Worm (Caenorhabditis elegans) whole organism, mixed stage, embryonic: Measurements from ENCODE around the gene nspc-1.
"Not testable (repeated sequence)": the region's sequence is repeated elsewhere in the genome, so short reads cannot be mapped to it uniquely, and the experiment has no call there.

Experiments
- M03D4.4 ChIP-seq: sonication (generic microtip); optimal IDR thresholded peaks from 2 replicates; lab custom pipeline; 2017; ENCODE audit warnings: mild to moderate bottlenecking, missing genetic modification characterization, missing compliant biosample characterization
- bed-3 ChIP-seq: fragments of 200-800 bp; sonication (Bioruptor generic); optimal IDR thresholded peaks from 3 replicates; lab custom pipeline; 2018; ENCODE audit warnings: mild to moderate bottlenecking, missing genetic modification characterization, moderate library complexity, missing compliant biosample characterization
- blmp-1 ChIP-seq: fragments of 150-350 bp; optimal IDR thresholded peaks from 2 replicates; lab custom pipeline; 2014; ENCODE audit warnings: missing biosample characterization, missing genetic modification characterization
- ceh-39 ChIP-seq: fragments of 150-350 bp; optimal IDR thresholded peaks from 2 replicates; lab custom pipeline; 2014; ENCODE audit warnings: missing biosample characterization, missing genetic modification characterization
- ceh-43 ChIP-seq: fragments of 200-800 bp; sonication (Bioruptor generic); optimal IDR thresholded peaks from 2 replicates; lab custom pipeline; 2018; ENCODE audit warnings: mild to moderate bottlenecking, missing genetic modification characterization, moderate library complexity, missing compliant biosample characterization
- ceh-83 ChIP-seq: fragments of 200-800 bp; sonication (Bioruptor generic); optimal IDR thresholded peaks from 2 replicates; lab custom pipeline; 2018; ENCODE audit warnings: mild to moderate bottlenecking, missing genetic modification characterization, missing compliant biosample characterization
- ces-1 ChIP-seq: fragments of 150-350 bp; optimal IDR thresholded peaks from 2 replicates; lab custom pipeline; 2014; ENCODE audit warnings: missing biosample characterization, missing genetic modification reagents, missing genetic modification characterization
- cnd-1 ChIP-seq: fragments of 200-800 bp; sonication (Bioruptor generic); optimal IDR thresholded peaks from 2 replicates; lab custom pipeline; 2018; ENCODE audit warnings: mild to moderate bottlenecking, missing genetic modification characterization, missing compliant biosample characterization
- drap-1 ChIP-seq: fragments of 200-800 bp; sonication (Bioruptor generic); optimal IDR thresholded peaks from 3 replicates; lab custom pipeline; 2018; ENCODE audit warnings: mild to moderate bottlenecking, missing genetic modification characterization, missing compliant biosample characterization
- elt-3 ChIP-seq: fragments of 150-350 bp; optimal IDR thresholded peaks from 2 replicates; lab custom pipeline; 2014; ENCODE audit warnings: missing biosample characterization, missing genetic modification characterization
- flh-1 ChIP-seq: fragments of 200-800 bp; sonication (Bioruptor generic); optimal IDR thresholded peaks from 2 replicates; lab custom pipeline; 2018; ENCODE audit warnings: mild to moderate bottlenecking, missing genetic modification characterization, moderate library complexity, missing compliant biosample characterization
- hlh-1 ChIP-seq: fragments of 150-350 bp; optimal IDR thresholded peaks from 2 replicates; lab custom pipeline; 2014; ENCODE audit warnings: missing biosample characterization, missing genetic modification reagents, missing genetic modification characterization
- lin-13 ChIP-seq: fragments of 150-350 bp; optimal IDR thresholded peaks from 2 replicates; lab custom pipeline; 2014; ENCODE audit warnings: missing biosample characterization, missing genetic modification characterization
- lin-32 ChIP-seq: fragments of 200-800 bp; sonication (Bioruptor generic); optimal IDR thresholded peaks from 2 replicates; lab custom pipeline; 2018; ENCODE audit warnings: mild to moderate bottlenecking, missing genetic modification characterization, missing compliant biosample characterization
- mab-5 ChIP-seq: fragments of 150-350 bp; optimal IDR thresholded peaks from 2 replicates; lab custom pipeline; 2014; ENCODE audit warnings: missing biosample characterization, missing genetic modification characterization
- mep-1 ChIP-seq: fragments of 150-350 bp; optimal IDR thresholded peaks from 2 replicates; lab custom pipeline; 2017; ENCODE audit warnings: missing biosample characterization, missing genetic modification reagents, missing genetic modification characterization, inconsistent platforms
- mls-2 ChIP-seq: sonication (generic microtip); optimal IDR thresholded peaks from 2 replicates; lab custom pipeline; 2016; ENCODE audit warnings: mild to moderate bottlenecking, missing genetic modification characterization, moderate library complexity, missing compliant biosample characterization
- nhr-12 ChIP-seq: fragments of 150-350 bp; optimal IDR thresholded peaks from 2 replicates; lab custom pipeline; 2014; ENCODE audit warnings: missing biosample characterization, missing genetic modification characterization
- nhr-2 ChIP-seq: fragments of 150-350 bp; optimal IDR thresholded peaks from 2 replicates; lab custom pipeline; 2014; ENCODE audit warnings: missing biosample characterization, missing genetic modification characterization
- nhr-237 ChIP-seq: fragments of 150-350 bp; optimal IDR thresholded peaks from 2 replicates; lab custom pipeline; 2014; ENCODE audit warnings: missing biosample characterization, missing genetic modification characterization
- nhr-28 ChIP-seq: fragments of 150-350 bp; optimal IDR thresholded peaks from 2 replicates; lab custom pipeline; 2014; ENCODE audit warnings: missing biosample characterization, missing genetic modification characterization
- nhr-76 ChIP-seq: sonication (generic microtip); optimal IDR thresholded peaks from 2 replicates; lab custom pipeline; 2017; ENCODE audit warnings: missing biosample characterization, missing genetic modification characterization
- pha-4 ChIP-seq: fragments of 150-350 bp; optimal IDR thresholded peaks from 2 replicates; lab custom pipeline; 2018; ENCODE audit warnings: missing biosample characterization, missing genetic modification reagents, missing genetic modification characterization
- sem-2 ChIP-seq: fragments of 200-800 bp; sonication (Bioruptor generic); optimal IDR thresholded peaks from 2 replicates; lab custom pipeline; 2018; ENCODE audit warnings: mild to moderate bottlenecking, missing genetic modification characterization, missing compliant biosample characterization
- snpc-4 ChIP-seq: fragments of 150-350 bp; optimal IDR thresholded peaks from 2 replicates; lab custom pipeline; 2014; ENCODE audit warnings: missing biosample characterization, missing genetic modification characterization
- sptf-1 ChIP-seq: sonication (generic microtip); optimal IDR thresholded peaks from 2 replicates; lab custom pipeline; 2017; ENCODE audit warnings: mild to moderate bottlenecking, missing genetic modification characterization, moderate library complexity, missing compliant biosample characterization
- tbx-8 ChIP-seq: fragments of 200-800 bp; sonication (Bioruptor generic); optimal IDR thresholded peaks from 2 replicates; lab custom pipeline; 2018; ENCODE audit warnings: mild to moderate bottlenecking, missing genetic modification characterization, moderate library complexity, missing compliant biosample characterization
- unc-120 ChIP-seq: sonication (generic microtip); optimal IDR thresholded peaks from 2 replicates; lab custom pipeline; 2017; ENCODE audit warnings: missing genetic modification characterization, missing compliant biosample characterization; ENCODE audit not compliant: poor library complexity, severe bottlenecking
- unc-39 ChIP-seq: fragments of 150-350 bp; optimal IDR thresholded peaks from 2 replicates; lab custom pipeline; 2014; ENCODE audit warnings: missing biosample characterization, missing genetic modification characterization
- unc-62 ChIP-seq: fragments of 150-350 bp; optimal IDR thresholded peaks from 2 replicates; lab custom pipeline; 2014; ENCODE audit warnings: missing biosample characterization, missing genetic modification reagents, missing genetic modification characterization
- zip-8 ChIP-seq: fragments of 150-350 bp; optimal IDR thresholded peaks from 2 replicates; lab custom pipeline; 2014; ENCODE audit warnings: missing biosample characterization, missing genetic modification characterization
- ztf-11 ChIP-seq: fragments of 150-350 bp; optimal IDR thresholded peaks from 2 replicates; lab custom pipeline; 2014; ENCODE audit warnings: missing biosample characterization, missing genetic modification characterization

Gene nspc-1

DNA sequence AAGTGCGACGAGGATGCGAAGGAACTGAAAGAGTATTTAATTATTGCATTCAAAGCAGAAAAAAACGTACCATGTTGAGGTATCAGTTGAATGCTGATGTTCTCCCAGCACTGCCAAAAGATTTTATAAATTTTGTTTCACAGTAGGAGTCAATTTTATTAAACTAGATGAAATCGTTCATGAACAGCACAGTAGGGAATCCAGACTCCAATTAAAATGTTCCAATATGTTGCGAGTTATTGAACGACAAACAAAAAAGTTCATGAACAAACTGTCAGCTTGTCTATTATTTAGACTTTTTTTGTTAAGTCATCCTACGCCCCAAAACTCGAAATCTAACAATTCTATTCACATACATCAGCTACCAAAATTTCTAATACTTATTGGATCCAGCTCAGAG, at the start of gene nspc-1:
TSS of gene nspc-1 (minus strand) at position 101 of the 400 bp plus-strand sequence.
- not testable (repeated sequence) for TF ChIP-seq sem-2; mab-5 (tag; lab: Kevin White, UChicago); elt-3 (tag; lab: Kevin White, UChicago)

DNA sequence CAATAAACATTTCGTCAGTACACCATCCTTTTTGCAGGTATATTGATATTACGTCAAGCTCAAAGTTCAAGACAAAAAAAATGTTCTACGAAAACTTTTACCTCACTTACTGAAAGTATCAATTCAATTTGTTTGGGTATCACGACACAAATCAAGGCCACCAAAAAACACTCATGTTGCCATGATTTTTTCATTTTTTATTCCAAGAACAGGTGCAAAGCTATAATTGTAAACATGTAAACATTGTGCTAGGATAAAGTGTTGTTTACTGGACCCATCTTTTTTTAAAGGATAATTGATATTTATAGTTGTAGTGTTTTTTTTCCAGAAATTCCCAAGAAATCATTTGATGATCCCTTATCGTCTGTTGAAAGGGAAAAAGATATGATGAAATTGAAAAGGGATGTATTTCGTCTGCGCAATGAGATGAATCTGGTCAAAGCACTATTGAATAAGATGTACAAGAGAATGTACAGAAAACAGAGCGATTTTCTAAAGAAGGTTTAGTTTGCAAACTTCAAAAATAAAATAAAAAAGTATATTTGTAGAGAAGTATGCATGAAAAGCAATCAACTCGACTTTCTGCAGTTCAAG, 48.0 kb upstream of the nspc-1 start:
- TF ChIP-seq unc-120 (tag; lab: Kevin White, UChicago) (no peak), ztf-11 (tag; lab: Kevin White, UChicago) (no peak), nhr-76 (tag; lab: Kevin White, UChicago) (no peak), zip-8 (tag; lab: Kevin White, UChicago) (no peak), mep-1 (tag; lab: Kevin White, UChicago) (no peak), nhr-28 (no peak), sem-2 (no peak), sptf-1 (tag; lab: Kevin White, UChicago) (no peak), bed-3 (GFP tag; lab: Kevin White, UChicago) (no peak), ceh-43 (GFP tag; lab: Kevin White, UChicago) (no peak), flh-1 (GFP tag; lab: Kevin White, UChicago) (no peak), nhr-237 (tag; lab: Kevin White, UChicago) (no peak), drap-1 (GFP tag; lab: Kevin White, UChicago) (no peak), snpc-4 (tag; lab: Kevin White, UChicago) (no peak), blmp-1 (no peak), ces-1 (GFP tag; lab: Kevin White, UChicago) (no peak), M03D4.4 (no peak), mab-5 (tag; lab: Kevin White, UChicago) (no peak), unc-39 (no peak), lin-32 (GFP tag; lab: Kevin White, UChicago) (no peak)

DNA sequence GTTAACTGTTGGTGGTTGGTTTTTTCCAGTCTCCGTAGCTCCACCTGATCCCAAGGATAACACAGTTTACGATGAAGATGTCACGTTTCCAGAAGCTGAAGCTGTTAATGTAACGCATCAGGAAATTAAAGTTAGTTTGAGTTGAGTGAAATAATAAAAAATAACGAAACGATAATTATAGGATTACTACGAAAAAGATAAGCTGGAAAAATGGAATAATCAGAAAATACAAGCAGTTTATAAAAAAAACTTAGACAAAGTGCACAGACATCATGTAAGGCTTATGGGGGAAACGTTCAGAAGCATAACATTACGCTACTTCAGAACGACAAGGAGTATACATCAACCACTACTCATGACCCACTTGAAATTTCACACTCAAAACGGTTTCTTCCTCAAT, 46.5 kb upstream of the nspc-1 start, which contains the start of gene F18E9.8:
TSS of gene F18E9.8 (minus strand) at position 101 of the 400 bp plus-strand sequence.
- TF ChIP-seq sem-2: no peak
- no peak for TF ChIP-seq ces-1 (GFP tag; lab: Kevin White, UChicago)
- no peak for TF ChIP-seq snpc-4 (tag; lab: Kevin White, UChicago)
- no peak for TF ChIP-seq mep-1 (tag; lab: Kevin White, UChicago)
- TF ChIP-seq lin-13 (tag; lab: Kevin White, UChicago): no peak
- no peak for TF ChIP-seq mls-2 (tag; lab: Kevin White, UChicago)
- no peak for TF ChIP-seq cnd-1 (tag; lab: Kevin White, UChicago)
- TF ChIP-seq zip-8 (tag; lab: Kevin White, UChicago): no peak
- no peak for TF ChIP-seq nhr-12 (tag; lab: Kevin White, UChicago)
- no peak for TF ChIP-seq blmp-1
- no peak for TF ChIP-seq ceh-39 (tag; lab: Kevin White, UChicago)
- no peak for TF ChIP-seq nhr-28
- no peak for TF ChIP-seq nhr-237 (tag; lab: Kevin White, UChicago)
- TF ChIP-seq, all 35 proteins: peak for 0

- no peak for TF ChIP-seq pha-4 (tag; lab: Kevin White, UChicago)
- no peak for TF ChIP-seq nhr-12 (tag; lab: Kevin White, UChicago)
- TF ChIP-seq tbx-8 (GFP tag; lab: Kevin White, UChicago): no peak
- TF ChIP-seq ztf-11 (tag; lab: Kevin White, UChicago): no peak
- TF ChIP-seq nhr-237 (tag; lab: Kevin White, UChicago): no peak
- no peak for TF ChIP-seq nhr-2
- no peak for TF ChIP-seq ceh-43 (GFP tag; lab: Kevin White, UChicago)
- TF ChIP-seq mls-2 (tag; lab: Kevin White, UChicago): no peak
- TF ChIP-seq hlh-1 (tag; lab: Kevin White, UChicago): no peak
These were observed 45.3 kb upstream of the nspc-1 start, which contains the start of gene F18E9.4 for ce11 chrX:8580217-8580616. F18E9.4 (plus strand) TSS chrX:8580517.

DNA sequence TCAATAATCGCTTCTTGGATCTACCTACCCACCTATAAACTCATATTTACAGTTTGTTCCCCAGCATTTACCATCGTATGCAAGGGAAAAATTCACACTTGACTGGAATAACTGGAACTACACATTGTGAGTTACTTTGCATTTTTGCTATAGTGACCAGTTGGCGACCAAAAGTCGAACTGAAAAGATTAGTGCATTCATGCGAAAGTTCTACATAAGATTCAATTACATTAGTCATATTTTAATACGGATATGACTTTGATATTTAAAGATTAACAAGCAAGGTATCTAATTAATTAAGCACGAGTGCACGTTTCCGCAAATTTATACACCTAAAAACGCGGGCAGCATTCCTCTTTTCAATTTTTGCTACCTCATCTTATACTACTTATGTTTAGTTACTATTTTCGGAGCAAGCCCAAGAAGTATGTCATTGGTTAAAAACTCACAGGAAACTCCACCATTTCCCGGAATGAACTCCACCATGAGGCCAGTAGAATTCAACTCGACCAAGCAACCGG, 36.2 kb upstream of the nspc-1 start, which contains the start of gene jmjd-3.1:
TSS of gene jmjd-3.1 (plus strand) at position 51 of the 521 bp plus-strand sequence.
- no peak for TF ChIP-seq blmp-1
- no peak for TF ChIP-seq lin-32 (GFP tag; lab: Kevin White, UChicago)
- no peak for TF ChIP-seq mep-1 (tag; lab: Kevin White, UChicago)
- TF ChIP-seq elt-3 (tag; lab: Kevin White, UChicago): no peak
- TF ChIP-seq unc-62 (GFP tag; lab: Kevin White, UChicago): no peak
- TF ChIP-seq ceh-83 (GFP tag; lab: Kevin White, UChicago): no peak
